Fruit fly (Drosophila melanogaster) S2 (cell line): ENCODE measurements around the gene CG34337.

Experiments
- CG8478 ChIP-seq: fragments of >200 bp; optimal IDR thresholded peaks from 2 replicates; lab custom pipeline; 2018
- CTCF ChIP-seq, 2 experiments: fragments of >200 bp; optimal IDR thresholded peaks; 2 replicates each; lab custom pipeline; 2018

DNA sequence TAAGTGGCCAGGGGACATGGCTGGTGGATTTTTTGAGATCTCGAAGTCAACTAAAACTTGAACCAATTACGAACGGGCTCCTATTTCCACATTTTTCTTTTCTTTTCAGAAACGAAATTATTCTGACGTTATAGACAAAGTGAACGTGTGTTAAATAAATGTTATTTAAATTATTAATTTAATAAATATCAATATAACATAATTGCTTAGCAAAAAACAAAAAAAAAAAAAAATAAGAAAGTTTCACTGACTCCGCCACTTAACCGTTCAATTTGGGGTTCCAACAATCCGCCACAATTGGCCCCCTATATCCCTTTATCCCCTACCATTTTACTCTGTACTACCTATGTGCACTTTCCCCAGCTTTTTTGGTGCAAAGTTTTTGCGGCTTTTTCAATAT, 34.2 kb upstream of the CG34337 start, which contains the start of gene CG42781:
- TF ChIP-seq CTCF (optimal IDR thresholded peaks at IDR 0.05; lab: Kevin White, UChicago) (no peak), CG8478 (lab: Kevin White, UChicago) (no peak)
